Worm (Caenorhabditis elegans) whole organism, young adult: Measurements from ENCODE around the gene cogc-2.

Experiments
- C17E4.6 ChIP-seq: fragments of 200-800 bp; sonication (Bioruptor generic); IDR thresholded peaks from 2 replicates; pipeline ENCODE4 v1.3.6; 2022; ENCODE audit warnings: missing genetic modification reagents, missing genetic modification characterization, missing compliant biosample characterization
- ceh-100 ChIP-seq: fragments of 200-800 bp; sonication (Bioruptor generic); IDR thresholded peaks from 2 replicates; pipeline ENCODE4 v1.3.6; 2022; ENCODE audit warnings: missing genetic modification reagents, missing genetic modification characterization, missing compliant biosample characterization
- rcor-1 ChIP-seq: fragments of 200-800 bp; sonication (Bioruptor generic); IDR thresholded peaks from 2 replicates; pipeline ENCODE4 v1.3.6; 2022; ENCODE audit warnings: missing genetic modification reagents, missing genetic modification characterization, missing compliant biosample characterization
- snpc-4 ChIP-seq, 5 experiments: fragments of 150-350 bp in 1 of 5; sonication (generic microtip) in 4 of 5; optimal IDR thresholded peaks; 2 replicates each; lab custom pipeline; 2014 to 2018; ENCODE audit warnings: missing genetic modification characterization in 5 of 5, missing biosample characterization in 3 of 5, antibody characterized with exemption in 2 of 5, mild to moderate bottlenecking in 2 of 5, missing compliant biosample characterization in 2 of 5, missing genotype in 2 of 5, moderate library complexity in 2 of 5, missing genetic modification reagents in 1 of 5
- ztf-25 ChIP-seq: fragments of 200-800 bp; sonication (Bioruptor generic); IDR thresholded peaks from 2 replicates; pipeline ENCODE4 v1.3.6; 2022; ENCODE audit warnings: missing genetic modification reagents, missing genetic modification characterization, missing compliant biosample characterization

DNA sequence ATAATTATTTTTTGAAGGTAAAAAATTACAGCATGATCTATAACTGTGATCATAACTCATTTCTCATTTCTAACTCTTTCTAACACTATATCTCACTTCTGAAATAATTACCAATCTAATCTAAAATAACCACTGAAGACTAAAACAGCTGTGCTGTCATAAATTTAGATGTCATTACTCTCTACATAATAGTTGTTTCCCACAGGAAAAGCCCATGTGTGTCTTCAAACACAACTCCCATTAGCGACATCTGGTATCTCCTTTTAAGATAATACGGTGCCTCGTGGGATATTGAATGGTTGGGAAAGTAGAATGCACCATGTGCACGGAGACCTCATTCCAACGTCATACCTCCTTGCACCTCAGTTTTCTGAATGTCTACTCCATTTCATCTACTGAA is 25.6 kb upstream of the cogc-2 start, which contains the start of gene Y43B11AL.1:
- TF ChIP-seq snpc-4 (GFP tag; optimal IDR thresholded peaks at IDR 0.05; lab: Kevin White, UChicago) (no peak), snpc-4 (tag; optimal IDR thresholded peaks at IDR 0.05; lab: Kevin White, UChicago) (no peak), rcor-1 (no peak), ztf-25 (no peak), C17E4.6 (GFP tag; lab: Robert Waterston, UW) (no peak), ceh-100 (no peak)
